Worm (Caenorhabditis elegans): ENCODE measurements around the gene fbxc-31.

Gene fbxc-31

ce11 chrII:917324-917723, 5.5 kb downstream of the fbxc-31 start, which contains the start of gene fbxc-30:
TSS of gene fbxc-30 (plus strand) at chrII:917624.
- TF ChIP-seq hlh-6 (tag; optimal IDR thresholded peaks at IDR 0.05): no peak

ce11 chrII:920326-920725, 8.5 kb downstream of the fbxc-31 start:
- no peak for TF ChIP-seq hlh-13 (GFP tag; optimal IDR thresholded peaks at IDR 0.05)
- TF ChIP-seq ceh-9 (tag; optimal IDR thresholded peaks at IDR 0.05): no peak
- no peak for TF ChIP-seq pat-9 (tag; optimal IDR thresholded peaks at IDR 0.05)
- TF ChIP-seq lim-6 (tag; optimal IDR thresholded peaks at IDR 0.05): no peak
- no peak for TF ChIP-seq ceh-22 (tag; optimal IDR thresholded peaks at IDR 0.05)
- no peak for TF ChIP-seq tbx-2 (tag; optimal IDR thresholded peaks at IDR 0.05)
- no peak for TF ChIP-seq K09A11.1 (tag; optimal IDR thresholded peaks at IDR 0.05; ENCODE audit: insufficient read depth)
- no peak for TF ChIP-seq mec-3 (tag; optimal IDR thresholded peaks at IDR 0.05; ENCODE audit: borderline replicate concordance)
- no peak for TF ChIP-seq syd-9 (tag; optimal IDR thresholded peaks at IDR 0.05)
- TF ChIP-seq pros-1 (tag; optimal IDR thresholded peaks at IDR 0.05): no peak
- TF ChIP-seq tbx-7 (tag; optimal IDR thresholded peaks at IDR 0.05): no peak
- no peak for TF ChIP-seq ceh-18 (tag; optimal IDR thresholded peaks at IDR 0.05)
- no peak for TF ChIP-seq ceh-34 (tag; optimal IDR thresholded peaks at IDR 0.05)
- no peak for TF ChIP-seq dve-1 (tag; optimal IDR thresholded peaks at IDR 0.05)
- TF ChIP-seq sox-2 (GFP tag; IDR thresholded peaks at IDR 0.05): no peak
- no peak for TF ChIP-seq hlh-6 (tag; optimal IDR thresholded peaks at IDR 0.05)
- no peak for TF ChIP-seq nfya-1 (tag; optimal IDR thresholded peaks at IDR 0.05)
- TF ChIP-seq sox-4 (tag; optimal IDR thresholded peaks at IDR 0.05): no peak
- TF ChIP-seq madf-2 (tag; optimal IDR thresholded peaks at IDR 0.05): no peak

ce11 chrII:922778-923177, 11.0 kb downstream of the fbxc-31 start:
- TF ChIP-seq ceh-14 (tag; optimal IDR thresholded peaks at IDR 0.05) (no peak), tbx-2 (tag; optimal IDR thresholded peaks at IDR 0.05) (no peak), sox-2 (GFP tag; IDR thresholded peaks at IDR 0.05) (no peak), lin-11 (tag; optimal IDR thresholded peaks at IDR 0.05) (no peak), sdc-2 (tag; optimal IDR thresholded peaks at IDR 0.05) (no peak), tbx-7 (tag; optimal IDR thresholded peaks at IDR 0.05) (no peak), pag-3 (tag; optimal IDR thresholded peaks at IDR 0.05; ENCODE audit: borderline replicate concordance) (no peak), ceh-45 (GFP tag; IDR thresholded peaks at IDR 0.05) (no peak), eyg-1 (tag; optimal IDR thresholded peaks at IDR 0.05) (no peak), ceh-48 (tag; optimal IDR thresholded peaks at IDR 0.05) (no peak), F13H6.1 (tag; optimal IDR thresholded peaks at IDR 0.05) (no peak), sox-4 (tag; optimal IDR thresholded peaks at IDR 0.05) (no peak), T23F11.4 (GFP tag; optimal IDR thresholded peaks at IDR 0.05) (no peak), elt-2 (tag; optimal IDR thresholded peaks at IDR 0.05) (no peak), hlh-30 (tag; optimal IDR thresholded peaks at IDR 0.05; ENCODE audit: insufficient read depth) (no peak), lim-6 (tag; optimal IDR thresholded peaks at IDR 0.05) (no peak), ceh-2 (tag; optimal IDR thresholded peaks at IDR 0.05) (no peak), madf-2 (tag; optimal IDR thresholded peaks at IDR 0.05) (no peak)

ce11 chrII:923521-923920, 11.7 kb downstream of the fbxc-31 start, which contains the start of gene fbxc-28:
TSS of gene fbxc-28 (plus strand) at chrII:923821.
- TF ChIP-seq ceh-18 (tag; optimal IDR thresholded peaks at IDR 0.05): no peak
- TF ChIP-seq unc-3 (GFP tag; conservative IDR thresholded peaks at IDR 0.05): no peak
- no peak for TF ChIP-seq unc-3 (tag; optimal IDR thresholded peaks at IDR 0.05)
- no peak for TF ChIP-seq elt-4 (tag; optimal IDR thresholded peaks at IDR 0.05)
- TF ChIP-seq F13H6.1 (tag; optimal IDR thresholded peaks at IDR 0.05): no peak
- TF ChIP-seq ceh-14 (tag; optimal IDR thresholded peaks at IDR 0.05): no peak
- no peak for TF ChIP-seq eyg-1 (tag; optimal IDR thresholded peaks at IDR 0.05)
- TF ChIP-seq npax-4 (tag; optimal IDR thresholded peaks at IDR 0.05): no peak
- TF ChIP-seq ceh-2 (tag; optimal IDR thresholded peaks at IDR 0.05): no peak
- no peak for TF ChIP-seq unc-55 (GFP tag; optimal IDR thresholded peaks at IDR 0.05)
- no peak for TF ChIP-seq tbx-2 (tag; optimal IDR thresholded peaks at IDR 0.05)
- TF ChIP-seq pat-9 (tag; optimal IDR thresholded peaks at IDR 0.05): no peak
- TF ChIP-seq gmeb-2 (tag; optimal IDR thresholded peaks at IDR 0.05): no peak
- no peak for TF ChIP-seq ceh-31 (tag; optimal IDR thresholded peaks at IDR 0.05)
- TF ChIP-seq ceh-19 (GFP tag; optimal IDR thresholded peaks at IDR 0.05): no peak
- no peak for TF ChIP-seq unc-86 (tag; optimal IDR thresholded peaks at IDR 0.05)
- TF ChIP-seq syd-9 (tag; optimal IDR thresholded peaks at IDR 0.05): no peak
- no peak for TF ChIP-seq nhr-11 (tag; optimal IDR thresholded peaks at IDR 0.05)

All from whole organism, late embryonic.